Fruit fly (Drosophila melanogaster): ENCODE measurements around the gene CG43321.

Gene CG43321

dm6 chr2L:7021382-7021781 lies 9.3 kb downstream of the CG43321 start, which contains the start of gene Pcp:
Gene Pcp (plus strand): TSS chr2L:7021682.
- no peak for TF ChIP-seq Abd-B (GFP tag; optimal IDR thresholded peaks at IDR 0.05)
- no peak for TF ChIP-seq Rel (GFP tag; optimal IDR thresholded peaks at IDR 0.05)
- peak; percentile 62 for TF ChIP-seq Rel (tag; optimal IDR thresholded peaks at IDR 0.05)

dm6 chr2L:7023614-7024259 lies 11.7 kb downstream of the CG43321 start, which contains the start of gene Gart:
Gene Gart (minus strand): TSS chr2L:7023898.
- TF ChIP-seq ey (GFP tag; optimal IDR thresholded peaks at IDR 0.05) (peak; percentile 92), tai (GFP tag; optimal IDR thresholded peaks at IDR 0.05) (no peak), CG32264 (GFP tag; optimal IDR thresholded peaks at IDR 0.05) (peak; percentile 75), Hnf4 (GFP tag; optimal IDR thresholded peaks at IDR 0.05) (peak; percentile 84), pan (optimal IDR thresholded peaks at IDR 0.05) (no peak), jim (GFP tag; optimal IDR thresholded peaks at IDR 0.05) (no peak), HLH106 (tag; optimal IDR thresholded peaks at IDR 0.05) (peak; percentile 66), psq (GFP tag; optimal IDR thresholded peaks at IDR 0.05) (peak; percentile 82), Dif (GFP tag; optimal IDR thresholded peaks at IDR 0.05; ENCODE audit: partially characterized antibody) (no peak), h (GFP tag; optimal IDR thresholded peaks at IDR 0.05) (peak; percentile 92), Mio (GFP tag; optimal IDR thresholded peaks at IDR 0.05) (peak; percentile 53), fru (GFP tag; optimal IDR thresholded peaks at IDR 0.05) (peak; percentile 91), Sp1 (GFP tag; optimal IDR thresholded peaks at IDR 0.05) (peak; percentile 89), rgr (GFP tag; optimal IDR thresholded peaks at IDR 0.05) (peak; percentile 91), sv (GFP tag; optimal IDR thresholded peaks at IDR 0.05) (peak; percentile 64), GATAd (GFP tag; optimal IDR thresholded peaks at IDR 0.05) (no peak), Rel (GFP tag; optimal IDR thresholded peaks at IDR 0.05) (no peak), Rel (tag; optimal IDR thresholded peaks at IDR 0.05) (peak; percentile 39), Hr78 (GFP tag; optimal IDR thresholded peaks at IDR 0.05) (no peak), CrebA (GFP tag; optimal IDR thresholded peaks at IDR 0.05; ENCODE audit: borderline replicate concordance) (no peak), brk (GFP tag; optimal IDR thresholded peaks at IDR 0.05) (peak; percentile 43), Jra (GFP tag; optimal IDR thresholded peaks at IDR 0.05) (peak; percentile 48), woc (GFP tag; optimal IDR thresholded peaks at IDR 0.05) (peak; percentile 64), br (GFP tag; optimal IDR thresholded peaks at IDR 0.05) (peak; percentile 92), usp (GFP tag; optimal IDR thresholded peaks at IDR 0.05) (no peak), foxo (GFP tag; optimal IDR thresholded peaks at IDR 0.05) (peak; percentile 40 to 91), dl (GFP tag; optimal IDR thresholded peaks at IDR 0.05; ENCODE audit: insufficient read depth in 1 of 2, partially characterized antibody in 2 of 2) (no peak), Hr83 (GFP tag; optimal IDR thresholded peaks at IDR 0.05; ENCODE audit: poor library complexity, severe bottlenecking) (no peak), dsf (GFP tag; optimal IDR thresholded peaks at IDR 0.05; ENCODE audit: borderline replicate concordance) (peak; percentile 56), OdsH (GFP tag; optimal IDR thresholded peaks at IDR 0.05) (peak; percentile 91), Abd-B (GFP tag; optimal IDR thresholded peaks at IDR 0.05) (no peak), lola (GFP tag; optimal IDR thresholded peaks at IDR 0.05) (no peak), Dfd (GFP tag; optimal IDR thresholded peaks at IDR 0.05) (no peak), N (GFP tag; optimal IDR thresholded peaks at IDR 0.05) (no peak), Myc (optimal IDR thresholded peaks at IDR 0.05) (no peak), Vsx2 (GFP tag; optimal IDR thresholded peaks at IDR 0.05; ENCODE audit: partially characterized antibody) (no peak), sage (GFP tag; optimal IDR thresholded peaks at IDR 0.05) (peak; percentile 85), CG9705 (GFP tag; optimal IDR thresholded peaks at IDR 0.05) (no peak), dmrt93B (GFP tag; optimal IDR thresholded peaks at IDR 0.05) (no peak)

DNA sequence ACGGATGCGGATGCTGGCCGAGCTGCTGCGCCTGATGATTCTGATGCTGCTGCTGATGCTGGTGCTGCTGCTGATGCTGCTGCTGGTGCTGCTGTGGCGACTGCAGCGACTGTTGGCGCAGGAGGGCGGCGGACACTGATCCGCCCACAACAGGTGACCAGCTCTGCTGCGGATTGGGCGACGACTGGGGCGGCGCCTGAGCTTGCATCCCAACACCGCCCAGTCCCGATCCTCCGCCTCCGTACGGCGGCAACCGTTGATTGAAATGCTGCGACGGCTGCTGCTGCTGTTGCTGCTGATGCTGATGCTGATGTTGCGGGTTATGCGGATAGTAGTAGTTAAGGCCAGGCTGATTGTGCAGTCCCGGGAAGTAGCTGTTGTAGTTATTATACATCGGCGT lies 13.2 kb downstream of the CG43321 start:
- TF ChIP-seq brk (GFP tag; optimal IDR thresholded peaks at IDR 0.05) (no peak), Dfd (GFP tag; optimal IDR thresholded peaks at IDR 0.05) (peak; percentile 95)
